Fruit fly (Drosophila melanogaster) whole organism, prepupa: ENCODE measurements around the gene Prp4k.

Experiments used
- CG32006 ChIP-seq: fragments of 200-800 bp; sonication (Bioruptor generic); optimal IDR thresholded peaks from 3 replicates; lab custom pipeline; 2017; ENCODE audit warnings: missing biosample characterization, mild to moderate bottlenecking, missing genetic modification characterization
- CG6808 ChIP-seq: fragments of 200-800 bp; sonication (Bioruptor generic); optimal IDR thresholded peaks from 3 replicates; lab custom pipeline; 2017; ENCODE audit warnings: missing biosample characterization, missing genetic modification characterization, mild to moderate bottlenecking, moderate library complexity, missing genetic modification reagents
- CG6854 ChIP-seq: fragments of 200-800 bp; sonication (Bioruptor generic); optimal IDR thresholded peaks from 2 replicates; lab custom pipeline; 2017; ENCODE audit warnings: missing biosample characterization, mild to moderate bottlenecking, missing genetic modification characterization
- Hr4 ChIP-seq: fragments of 200-800 bp; sonication (Bioruptor generic); optimal IDR thresholded peaks from 3 replicates; lab custom pipeline; 2016; ENCODE audit warnings: missing biosample characterization, missing genetic modification characterization
- Met ChIP-seq: fragments of 200-800 bp; sonication (Bioruptor generic); optimal IDR thresholded peaks from 3 replicates; lab custom pipeline; 2016; ENCODE audit warnings: missing biosample characterization, missing genetic modification characterization
- OdsH ChIP-seq: fragments of 200-800 bp; sonication (Bioruptor generic); optimal IDR thresholded peaks from 3 replicates; lab custom pipeline; 2016; ENCODE audit warnings: missing biosample characterization, missing genetic modification characterization
- Sox102F ChIP-seq: fragments of 200-800 bp; sonication (Bioruptor generic); optimal IDR thresholded peaks from 2 replicates; lab custom pipeline; 2016; ENCODE audit warnings: missing biosample characterization, mild to moderate bottlenecking, missing genetic modification characterization
- eg ChIP-seq: fragments of 200-800 bp; sonication (Bioruptor generic); IDR thresholded peaks from 3 replicates; pipeline ENCODE4 v1.3.6; 2022; ENCODE audit warnings: missing biosample characterization, missing genetic modification characterization

DNA sequence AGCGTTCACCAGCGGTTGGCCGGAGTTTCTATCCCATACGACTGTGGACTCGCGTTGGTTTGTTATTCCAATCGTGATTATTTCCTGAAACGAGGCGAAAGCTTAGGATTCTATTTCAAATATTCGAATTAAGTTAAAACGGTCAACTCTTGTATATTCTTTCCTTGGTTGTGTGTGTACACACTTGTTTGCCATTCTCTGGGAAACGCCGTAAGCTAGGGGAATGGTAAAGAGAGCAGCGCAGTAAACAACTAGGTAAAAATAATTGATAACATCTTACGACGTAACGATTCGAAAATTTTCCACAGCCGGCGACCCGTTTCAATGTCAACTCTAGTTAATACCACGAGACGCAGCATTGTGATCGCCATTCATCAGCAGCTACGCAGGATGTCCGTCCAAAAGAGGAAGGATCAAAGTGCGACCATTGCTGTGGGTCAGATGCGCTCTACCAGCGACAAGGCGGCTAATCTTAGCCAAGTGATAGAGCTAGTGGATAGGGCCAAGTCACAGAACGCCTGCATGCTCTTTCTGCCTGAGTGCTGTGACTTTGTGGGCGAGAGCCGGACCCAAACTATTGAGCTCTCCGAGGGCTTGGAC lies 7.6 kb downstream of the Prp4k start, which contains the start of gene NitFhit:
- TF ChIP-seq Hr4 (GFP tag; lab: Kevin White, UChicago) = no peak
- TF ChIP-seq CG32006 (GFP tag; lab: Kevin White, UChicago) = no peak
- TF ChIP-seq eg = no peak
- TF ChIP-seq CG6854 (GFP tag; lab: Kevin White, UChicago) = no peak
- no peak for TF ChIP-seq Met (GFP tag; lab: Kevin White, UChicago)
- peak; percentile 14 for TF ChIP-seq CG6808 (GFP tag; lab: Kevin White, UChicago)
- no peak for TF ChIP-seq Sox102F (GFP tag; lab: Kevin White, UChicago)
- no peak for TF ChIP-seq OdsH (GFP tag; lab: Kevin White, UChicago)
